Fruit fly (Drosophila melanogaster) whole organism, wandering third instar larva: ENCODE data around the gene Akh.

Experiments
- Abd-B ChIP-seq: fragments of >200 bp; optimal IDR thresholded peaks from 2 replicates; lab custom pipeline; 2017; ENCODE audit warnings: missing biosample characterization, missing genetic modification characterization
- CG9705 ChIP-seq: fragments of 200-800 bp; sonication (Bioruptor generic); optimal IDR thresholded peaks from 2 replicates; lab custom pipeline; 2018; ENCODE audit warnings: missing biosample characterization, mild to moderate bottlenecking, missing genetic modification characterization
- CrebA ChIP-seq: fragments of 200-800 bp; sonication (Bioruptor generic); optimal IDR thresholded peaks from 2 replicates; lab custom pipeline; 2016; ENCODE audit warnings: missing biosample characterization, mild to moderate bottlenecking, missing genetic modification characterization, borderline replicate concordance
- Dfd ChIP-seq: fragments of >200 bp; optimal IDR thresholded peaks from 2 replicates; lab custom pipeline; 2017; ENCODE audit warnings: missing biosample characterization, missing genetic modification characterization
- Dif ChIP-seq: fragments of 200-275, 200-300 bp; sonication (Bioruptor generic); optimal IDR thresholded peaks from 2 replicates; lab custom pipeline; 2018; ENCODE audit warnings: missing biosample characterization, missing genetic modification characterization; ENCODE audit not compliant: partially characterized antibody
- Hnf4 ChIP-seq: fragments of 200-800 bp; sonication (Bioruptor generic); optimal IDR thresholded peaks from 2 replicates; lab custom pipeline; 2016; ENCODE audit warnings: missing biosample characterization, mild to moderate bottlenecking, missing genetic modification characterization
- Hr78 ChIP-seq: fragments of >200 bp; optimal IDR thresholded peaks from 2 replicates; lab custom pipeline; 2017; ENCODE audit warnings: missing biosample characterization, missing genetic modification characterization
- Hr83 ChIP-seq: fragments of 200-300 bp; sonication (Bioruptor generic); optimal IDR thresholded peaks from 2 replicates; lab custom pipeline; 2016; ENCODE audit warnings: missing biosample characterization, mild to moderate bottlenecking, missing genetic modification characterization, moderate library complexity; ENCODE audit not compliant: poor library complexity, severe bottlenecking
- Mio ChIP-seq: sonication (Bioruptor generic); optimal IDR thresholded peaks from 2 replicates; lab custom pipeline; 2016; ENCODE audit warnings: missing biosample characterization, missing genetic modification characterization
- Myc ChIP-seq: fragments of >200 bp; optimal IDR thresholded peaks from 2 replicates; lab custom pipeline; 2017
- OdsH ChIP-seq: fragments of 200-800 bp; sonication (Bioruptor generic); optimal IDR thresholded peaks from 2 replicates; lab custom pipeline; 2016; ENCODE audit warnings: missing biosample characterization, mild to moderate bottlenecking, missing genetic modification characterization
- Rel ChIP-seq, 2 experiments: fragments of 200-800 bp; sonication (Bioruptor generic) in 1 of 2; optimal IDR thresholded peaks; 2 replicates in 1 of 2; 3 replicates in 1 of 2; lab custom pipeline; 2016 to 2019; ENCODE audit warnings: mild to moderate bottlenecking in 2 of 2, missing biosample characterization in 2 of 2, missing genetic modification characterization in 2 of 2, moderate library complexity in 1 of 2
- Sp1 ChIP-seq: fragments of 200-800 bp; sonication (Bioruptor generic); optimal IDR thresholded peaks from 3 replicates; lab custom pipeline; 2019; ENCODE audit warnings: missing biosample characterization, mild to moderate bottlenecking, missing genetic modification characterization, moderate library complexity
- br ChIP-seq: fragments of 200-800 bp; sonication (Bioruptor generic); optimal IDR thresholded peaks from 2 replicates; lab custom pipeline; 2016; ENCODE audit warnings: missing biosample characterization, missing genetic modification characterization
- dl ChIP-seq, 2 experiments: fragments of 175-275, 200-275 bp in 1 of 2; fragments of 200-275 bp in 1 of 2; sonication (Bioruptor generic); optimal IDR thresholded peaks; lab custom pipeline; 2018; ENCODE audit warnings: mild to moderate bottlenecking in 2 of 2, missing biosample characterization in 2 of 2, missing genetic modification characterization in 2 of 2, moderate library complexity in 2 of 2; ENCODE audit not compliant: partially characterized antibody in 2 of 2, insufficient read depth in 1 of 2
- dmrt93B ChIP-seq: fragments of 200-800 bp; sonication (Bioruptor generic); optimal IDR thresholded peaks from 2 replicates; lab custom pipeline; 2018; ENCODE audit warnings: missing biosample characterization, mild to moderate bottlenecking, missing genetic modification characterization
- dsf ChIP-seq: sonication (Bioruptor generic); optimal IDR thresholded peaks from 2 replicates; lab custom pipeline; 2016; ENCODE audit warnings: missing biosample characterization, missing genetic modification characterization, borderline replicate concordance
- foxo ChIP-seq, 2 experiments: fragments of 200-800 bp; sonication (Bioruptor generic); optimal IDR thresholded peaks; 2 replicates in 1 of 2; 3 replicates in 1 of 2; lab custom pipeline; 2016 to 2017; ENCODE audit warnings: missing biosample characterization in 2 of 2, missing genetic modification characterization in 2 of 2
- fru ChIP-seq: fragments of 200-800 bp; sonication (Bioruptor generic); optimal IDR thresholded peaks from 3 replicates; lab custom pipeline; 2016; ENCODE audit warnings: missing biosample characterization, mild to moderate bottlenecking, missing genetic modification characterization
- h ChIP-seq: fragments of 200-800 bp; sonication (Bioruptor generic); optimal IDR thresholded peaks from 3 replicates; lab custom pipeline; 2016; ENCODE audit warnings: missing biosample characterization, mild to moderate bottlenecking, missing genetic modification characterization
- jim ChIP-seq: fragments of 175-275, 200-325 bp; sonication (Bioruptor generic); optimal IDR thresholded peaks from 2 replicates; lab custom pipeline; 2016; ENCODE audit warnings: missing biosample characterization, mild to moderate bottlenecking, missing genetic modification characterization
- lola ChIP-seq: fragments of >200 bp; optimal IDR thresholded peaks from 2 replicates; lab custom pipeline; 2017; ENCODE audit warnings: missing biosample characterization, missing genetic modification characterization
- psq ChIP-seq: fragments of 200-800 bp; sonication (Bioruptor generic); optimal IDR thresholded peaks from 3 replicates; lab custom pipeline; 2017; ENCODE audit warnings: missing biosample characterization, mild to moderate bottlenecking, missing genetic modification characterization, moderate library complexity
- rgr ChIP-seq: fragments of 200-800 bp; sonication (Bioruptor generic); optimal IDR thresholded peaks from 3 replicates; lab custom pipeline; 2016; ENCODE audit warnings: missing biosample characterization, mild to moderate bottlenecking, missing genetic modification characterization
- sv ChIP-seq: fragments of 200-800 bp; sonication (Bioruptor generic); optimal IDR thresholded peaks from 3 replicates; lab custom pipeline; 2016; ENCODE audit warnings: missing biosample characterization, missing genetic modification characterization
- tai ChIP-seq: sonication (Bioruptor generic); optimal IDR thresholded peaks from 2 replicates; lab custom pipeline; 2016; ENCODE audit warnings: missing biosample characterization, missing genetic modification characterization
- usp ChIP-seq: fragments of >200 bp; optimal IDR thresholded peaks from 2 replicates; lab custom pipeline; 2017; ENCODE audit warnings: missing biosample characterization, missing genetic modification characterization
- woc ChIP-seq: sonication (Bioruptor generic); optimal IDR thresholded peaks from 2 replicates; lab custom pipeline; 2016; ENCODE audit warnings: missing biosample characterization, mild to moderate bottlenecking, missing genetic modification characterization

Akh gene

DNA sequence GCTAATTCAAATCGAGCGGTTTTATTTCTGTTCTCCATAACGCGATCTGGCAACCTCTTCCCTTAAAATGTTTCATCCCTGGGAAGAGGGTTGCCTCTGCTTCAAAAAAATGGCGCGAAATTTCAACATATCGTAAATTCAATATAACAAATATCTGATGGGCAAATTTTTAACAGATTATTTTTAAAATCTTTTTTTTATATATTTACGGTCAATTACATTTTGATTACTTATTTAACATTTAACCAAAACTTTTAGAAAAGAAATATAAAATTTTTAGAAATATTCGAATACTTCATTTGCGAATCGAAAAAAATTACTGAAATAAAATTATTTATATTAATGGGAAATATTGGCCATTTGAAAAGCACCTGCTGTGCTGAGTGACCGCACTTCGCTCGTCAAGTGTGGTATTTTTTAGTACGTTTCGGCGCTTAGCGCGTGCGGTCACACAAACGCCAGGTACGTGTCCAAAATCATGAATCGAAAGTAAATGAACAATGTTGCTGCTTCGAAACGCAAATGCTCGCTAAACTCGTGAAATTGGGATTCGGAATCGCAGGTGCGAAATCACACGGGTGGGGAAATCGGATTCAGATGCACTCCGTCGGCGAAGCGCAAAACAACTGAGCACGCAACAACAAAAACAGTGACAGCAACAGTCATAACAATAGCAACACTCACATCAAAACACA lies 28.8 kb downstream of the Akh start, which contains the start of gene Ero1L (continued):
- no peak for TF ChIP-seq foxo (GFP tag; optimal IDR thresholded peaks at IDR 0.05; lab: Kevin White, UChicago)
- TF ChIP-seq sv (GFP tag; lab: Kevin White, UChicago): no peak
- no peak for TF ChIP-seq Dfd (GFP tag; lab: Kevin White, UChicago)
- TF ChIP-seq woc (GFP tag; lab: Kevin White, UChicago): no peak

DNA sequence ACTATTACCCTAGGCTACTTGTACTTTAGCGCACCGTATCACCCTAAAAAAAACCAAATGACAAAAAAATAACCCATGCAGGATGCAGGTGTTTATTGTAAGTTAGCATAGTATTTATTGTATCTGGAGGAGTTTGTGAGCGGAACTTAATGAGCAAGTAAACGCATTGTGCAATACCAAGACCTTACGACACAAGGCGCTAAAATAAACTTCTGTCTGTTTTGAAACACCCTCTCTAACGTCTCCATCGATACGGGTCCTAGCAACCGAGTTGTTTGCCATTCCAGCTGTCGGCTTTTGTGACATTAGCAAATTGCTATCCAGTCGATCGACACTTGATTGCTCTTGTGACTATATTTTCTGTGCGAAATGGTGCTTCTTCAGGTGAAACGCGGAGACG lies 32.3 kb downstream of the Akh start, which contains the start of gene CG18675:
TSS of gene CG18675 (plus strand) at position 301 of the 400 bp plus-strand sequence.
- TF ChIP-seq OdsH (GFP tag; lab: Kevin White, UChicago) (no peak), jim (GFP tag; lab: Kevin White, UChicago) (no peak), Myc (lab: Kevin White, UChicago) (no peak), Dif (no peak), usp (GFP tag; lab: Kevin White, UChicago) (no peak), br (GFP tag; lab: Kevin White, UChicago) (no peak), foxo (GFP tag; optimal IDR thresholded peaks at IDR 0.05; lab: Kevin White, UChicago) (no peak), tai (GFP tag; lab: Kevin White, UChicago) (no peak), Sp1 (no peak), Dfd (GFP tag; lab: Kevin White, UChicago) (no peak), h (GFP tag; lab: Kevin White, UChicago) (no peak)
- TF ChIP-seq, all 38 proteins: peak for 0

DNA sequence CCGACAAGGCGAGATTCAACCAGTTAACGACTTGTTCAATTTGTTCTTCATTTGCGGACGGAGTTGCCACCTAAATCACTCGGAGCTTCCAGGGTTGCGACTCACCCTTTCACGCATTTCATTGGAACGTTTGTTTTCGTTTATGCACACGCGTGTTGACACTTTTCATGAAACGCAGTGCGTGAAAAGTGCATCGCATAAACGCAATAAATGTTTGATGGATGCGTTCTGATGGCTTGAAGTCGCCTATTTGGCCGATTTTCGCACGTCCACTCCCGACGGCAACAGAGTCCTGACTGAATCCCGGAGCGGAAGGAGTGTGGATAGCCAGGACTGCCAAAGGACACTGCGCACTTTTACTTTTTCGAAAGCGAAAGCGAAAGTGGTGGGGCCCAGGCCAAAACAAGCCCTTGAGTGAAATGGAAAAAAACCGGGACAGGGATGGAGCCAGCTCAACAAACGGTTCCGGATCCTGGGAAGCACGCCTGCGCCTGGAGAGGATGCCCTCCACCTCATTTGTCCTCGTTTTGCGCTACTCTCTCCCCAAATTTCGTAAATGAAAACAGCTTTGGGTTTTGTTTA lies 36.8 kb downstream of the Akh start, which contains the start of gene Teh4:
TSS of gene Teh4 (minus strand) at position 290 of the 582 bp plus-strand sequence.
- TF ChIP-seq Abd-B (GFP tag; lab: Kevin White, UChicago) (no peak), CrebA (GFP tag; lab: Kevin White, UChicago) (no peak), dl (GFP tag; optimal IDR thresholded peaks at IDR 0.05; lab: Kevin White, UChicago; ENCODE audit: insufficient read depth in 1 of 2, partially characterized antibody in 2 of 2) (no peak), dmrt93B (GFP tag; lab: Kevin White, UChicago) (no peak), woc (GFP tag; lab: Kevin White, UChicago) (no peak), jim (GFP tag; lab: Kevin White, UChicago) (no peak), h (GFP tag; lab: Kevin White, UChicago) (no peak), Dfd (GFP tag; lab: Kevin White, UChicago) (no peak), rgr (GFP tag; lab: Kevin White, UChicago) (no peak), Myc (lab: Kevin White, UChicago) (no peak), Mio (GFP tag; lab: Kevin White, UChicago) (no peak), OdsH (GFP tag; lab: Kevin White, UChicago) (no peak), Hr83 (no peak), Sp1 (no peak), Dif (no peak), Hr78 (GFP tag; lab: Kevin White, UChicago) (no peak), lola (GFP tag; lab: Kevin White, UChicago) (no peak), fru (no peak), CG9705 (GFP tag; lab: Kevin White, UChicago) (no peak), psq (GFP tag; lab: Kevin White, UChicago) (no peak)

DNA sequence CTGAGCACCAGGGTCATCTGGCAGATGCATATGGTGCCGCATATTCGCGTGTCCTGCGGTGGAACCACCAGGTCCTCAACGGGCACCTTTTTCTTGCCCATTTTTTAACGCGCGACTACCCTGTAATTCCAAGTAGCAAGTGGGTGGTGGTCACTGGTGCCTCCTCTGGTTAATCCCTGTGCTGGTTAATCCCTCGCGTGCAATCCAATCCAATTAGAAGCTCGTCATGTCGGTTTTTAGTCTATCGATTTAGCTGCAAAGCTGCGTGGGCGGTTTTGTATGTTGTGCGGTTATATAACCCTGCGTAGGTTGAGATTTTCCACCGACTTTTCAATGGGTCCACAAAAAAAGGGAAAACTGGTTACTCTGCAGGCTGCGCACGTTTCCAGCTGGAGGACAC lies 43.3 kb downstream of the Akh start, which contains the start of gene Teh3:
TSS of gene Teh3 (minus strand) at position 101 of the 400 bp plus-strand sequence.
- TF ChIP-seq tai (GFP tag; lab: Kevin White, UChicago): no peak
- TF ChIP-seq Hr83: no peak
- no peak for TF ChIP-seq Abd-B (GFP tag; lab: Kevin White, UChicago)
- TF ChIP-seq Dif: no peak
- no peak for TF ChIP-seq dl (GFP tag; optimal IDR thresholded peaks at IDR 0.05; lab: Kevin White, UChicago; ENCODE audit: insufficient read depth in 1 of 2, partially characterized antibody in 2 of 2)
- no peak for TF ChIP-seq fru
- TF ChIP-seq Hnf4 (GFP tag; lab: Kevin White, UChicago): no peak
- TF ChIP-seq rgr (GFP tag; lab: Kevin White, UChicago): no peak
- TF ChIP-seq Mio (GFP tag; lab: Kevin White, UChicago): no peak
- no peak for TF ChIP-seq dmrt93B (GFP tag; lab: Kevin White, UChicago)
- TF ChIP-seq Rel (GFP tag; optimal IDR thresholded peaks at IDR 0.05; lab: Kevin White, UChicago): no peak
- no peak for TF ChIP-seq Rel (tag; optimal IDR thresholded peaks at IDR 0.05; lab: Kevin White, UChicago)
- TF ChIP-seq dsf (GFP tag; lab: Kevin White, UChicago): no peak
